Worm (Caenorhabditis elegans) whole organism, L3 larva: Measurements from ENCODE around the gene M163.1.

ENCODE experiments used
- fos-1 ChIP-seq: fragments of 150-350 bp; optimal IDR thresholded peaks from 2 replicates; lab custom pipeline; 2014; ENCODE audit warnings: missing biosample characterization, missing genetic modification characterization
- unc-62 ChIP-seq: fragments of 150-350 bp; sonication (generic microtip); optimal IDR thresholded peaks from 4 replicates; lab custom pipeline; 2014; ENCODE audit warnings: missing biosample characterization, missing genetic modification reagents, missing genetic modification characterization

DNA sequence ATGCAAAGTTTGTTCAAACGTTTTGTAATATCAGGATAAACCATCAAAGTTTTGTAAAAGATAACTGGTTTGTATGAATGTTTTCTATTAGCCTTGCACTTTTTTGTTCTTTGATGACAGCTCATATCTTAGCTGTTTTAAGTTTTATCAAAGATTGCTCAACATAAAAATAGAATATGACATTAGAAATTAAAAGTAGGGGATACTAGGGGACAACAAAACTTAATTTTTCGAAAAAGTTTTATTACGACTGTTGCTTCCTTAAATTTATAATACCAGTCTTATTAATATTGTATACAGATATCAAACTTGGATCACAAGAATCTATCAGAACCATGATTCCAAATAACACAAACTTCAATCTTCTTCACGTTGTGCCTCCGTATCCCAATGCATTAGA lies 7.8 kb downstream of the M163.1 start, which contains the start of gene ztf-14:
- TF ChIP-seq fos-1 (tag; lab: Kevin White, UChicago), result no peak
- no peak for TF ChIP-seq unc-62 (GFP tag; lab: Kevin White, UChicago)
